Fruit fly (Drosophila melanogaster): ENCODE results near the gene CG31457.
A peak's percentile ranks its signal among the peaks of the same experiment; 100 is the strongest.

The CG31457 gene

DNA sequence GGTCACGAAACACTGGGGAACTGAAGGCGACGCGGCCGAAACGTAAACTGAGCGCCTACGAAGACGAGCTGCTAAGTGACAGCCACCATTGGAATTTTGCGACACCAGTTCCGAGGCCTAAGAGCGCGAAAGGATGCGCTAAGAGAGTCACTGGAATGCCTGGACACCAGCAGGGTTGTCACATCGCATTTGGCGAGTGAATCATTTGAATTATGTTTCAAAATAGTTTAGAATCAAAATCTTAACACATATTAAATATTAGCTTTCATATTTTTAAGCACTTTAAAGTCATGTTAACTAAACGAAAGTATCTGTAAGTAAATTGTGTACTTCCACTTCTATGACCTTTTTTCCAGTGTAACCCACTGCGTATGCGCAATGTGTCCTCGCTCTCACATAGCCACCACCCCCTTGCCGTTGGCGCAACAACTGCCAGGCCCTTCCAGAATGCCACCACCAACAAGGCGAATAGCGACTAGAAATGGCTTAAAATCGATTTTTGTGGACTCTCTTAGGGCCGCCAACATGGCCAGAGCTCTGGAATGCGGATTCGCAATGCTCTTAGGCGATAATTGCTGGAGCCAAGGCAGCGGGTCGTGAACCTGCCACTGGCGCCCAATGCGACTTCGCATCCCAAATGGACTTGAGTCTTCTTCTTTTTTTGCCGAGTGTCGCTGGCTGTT, 15.0 kb downstream of the CG31457 start, which contains the start of gene Cow (continued):
- TF ChIP-seq tup (GFP tag; optimal IDR thresholded peaks at IDR 0.05) (peak; percentile 3), gfzf (GFP tag; optimal IDR thresholded peaks at IDR 0.05) (no peak), dpn (GFP tag; optimal IDR thresholded peaks at IDR 0.05) (peak; percentile 46 to 50), trh (GFP tag; optimal IDR thresholded peaks at IDR 0.05) (peak; percentile 13), NfI (GFP tag; optimal IDR thresholded peaks at IDR 0.05) (peak; percentile 55), Aef1 (GFP tag; IDR thresholded peaks at IDR 0.05) (peak; percentile 60; the same call in 2 of the 3 replicates), ind (GFP tag; optimal IDR thresholded peaks at IDR 0.05) (peak; percentile 64), pita (GFP tag; optimal IDR thresholded peaks at IDR 0.05) (no peak), tin (GFP tag; optimal IDR thresholded peaks at IDR 0.05) (peak; percentile 44), CG6683 (GFP tag; optimal IDR thresholded peaks at IDR 0.05) (peak; percentile 80), Med (GFP tag) (peak; percentile 94), CG11696 (GFP tag; IDR thresholded peaks at IDR 0.05) (no peak), CG3281 (GFP tag; optimal IDR thresholded peaks at IDR 0.05) (peak; percentile 74), CG14014 (GFP tag; IDR thresholded peaks at IDR 0.05) (peak; percentile 82), jumu (GFP tag; optimal IDR thresholded peaks at IDR 0.05) (peak; percentile 39), CG17802 (tag; optimal IDR thresholded peaks at IDR 0.05) (no peak), CG14050 (GFP tag; IDR thresholded peaks at IDR 0.05) (peak; percentile 48; the same call in 1 of the 3 replicates), CG7839 (tag; optimal IDR thresholded peaks at IDR 0.05) (peak; percentile 70), Dip3 (GFP tag; optimal IDR thresholded peaks at IDR 0.05) (peak; percentile 54), CG2116 (GFP tag; optimal IDR thresholded peaks at IDR 0.05) (peak; percentile 4), bcd (GFP tag; optimal IDR thresholded peaks at IDR 0.05) (peak; percentile 66), Stat92E (GFP tag; optimal IDR thresholded peaks at IDR 0.05) (no peak), CG17912 (GFP tag; optimal IDR thresholded peaks at IDR 0.05) (no peak), Max (GFP tag; optimal IDR thresholded peaks at IDR 0.05) (peak; percentile 36), CG4854 (GFP tag; optimal IDR thresholded peaks at IDR 0.05) (no peak), gcm2 (GFP tag; optimal IDR thresholded peaks at IDR 0.05) (peak; percentile 26), Optix (GFP tag; IDR thresholded peaks at IDR 0.05) (no peak), CG14860 (GFP tag; IDR thresholded peaks at IDR 0.05; ENCODE audit: partially characterized antibody) (no peak), pnt (GFP tag; optimal IDR thresholded peaks at IDR 0.05) (peak; percentile 26), nau (GFP tag; optimal IDR thresholded peaks at IDR 0.05) (peak; percentile 56), Drgx (GFP tag; IDR thresholded peaks at IDR 0.05) (peak; percentile 32; the same call in 1 of the 2 replicates), CrebB (tag; optimal IDR thresholded peaks at IDR 0.05) (peak; percentile 14), CG31224 (GFP tag; IDR thresholded peaks at IDR 0.05) (peak; percentile 53; the same call in 1 of the 2 replicates), D19B (GFP tag; optimal IDR thresholded peaks at IDR 0.05) (peak; percentile 5), ewg (GFP tag; optimal IDR thresholded peaks at IDR 0.05) (peak; percentile 98), CG14710 (tag; optimal IDR thresholded peaks at IDR 0.05) (no peak), pho (GFP tag; optimal IDR thresholded peaks at IDR 0.05) (peak; percentile 69), gsb (GFP tag; IDR thresholded peaks at IDR 0.05) (no peak), Hr51 (GFP tag; optimal IDR thresholded peaks at IDR 0.05) (peak; percentile 43 to 73), CG3163 (GFP tag; optimal IDR thresholded peaks at IDR 0.05) (peak; percentile 85), CG12071 (GFP tag; optimal IDR thresholded peaks at IDR 0.05) (peak; percentile 38), CG14441 (GFP tag; IDR thresholded peaks at IDR 0.05) (peak; percentile 68), abd-A (tag; optimal IDR thresholded peaks at IDR 0.05) (no peak), tx (GFP tag; optimal IDR thresholded peaks at IDR 0.05) (peak; percentile 11), nmo (GFP tag; optimal IDR thresholded peaks at IDR 0.05) (peak; percentile 41), CG9817 (tag; optimal IDR thresholded peaks at IDR 0.05) (peak; percentile 55), CG12391 (tag; optimal IDR thresholded peaks at IDR 0.05) (peak; percentile 62), CG10654 (GFP tag; optimal IDR thresholded peaks at IDR 0.05) (peak; percentile 9), Dek (tag; optimal IDR thresholded peaks at IDR 0.05) (peak; percentile 59)
